Worm (Caenorhabditis elegans) whole organism, L1 larva: ENCODE measurements around the gene T21C12.8.

Experiments used
- C16A3.4 ChIP-seq: fragments of 150-350 bp; optimal IDR thresholded peaks from 2 replicates; lab custom pipeline; 2014; ENCODE audit warnings: missing biosample characterization, missing genetic modification characterization
- F16B12.6 ChIP-seq: fragments of 150-350 bp; optimal IDR thresholded peaks from 2 replicates; lab custom pipeline; 2014; ENCODE audit warnings: missing biosample characterization, missing genetic modification characterization
- ceh-90 ChIP-seq: sonication (generic microtip); optimal IDR thresholded peaks from 2 replicates; lab custom pipeline; 2016; ENCODE audit warnings: missing genetic modification characterization, missing compliant biosample characterization
- efl-1 ChIP-seq, 4 experiments: fragments of 150-350 bp; optimal IDR thresholded peaks in 3 of 4; peaks in 1 of 4; 1 replicate in 1 of 4; 2 replicates in 3 of 4; lab custom pipeline; 2014; ENCODE audit warnings: missing biosample characterization in 2 of 4, missing genetic modification characterization in 2 of 4, missing genetic modification reagents in 2 of 4
- fkh-4 ChIP-seq: sonication (generic microtip); optimal IDR thresholded peaks from 2 replicates; lab custom pipeline; 2016; ENCODE audit warnings: missing compliant biosample characterization, missing genetic modification characterization, borderline replicate concordance
- jun-1 ChIP-seq: fragments of 150-350 bp; optimal IDR thresholded peaks from 2 replicates; lab custom pipeline; 2014; ENCODE audit warnings: missing biosample characterization, missing genetic modification reagents, missing genetic modification characterization
- lin-35 ChIP-seq, 2 experiments: fragments of 150-350 bp; optimal IDR thresholded peaks; 2 replicates each; lab custom pipeline; 2014; ENCODE audit warnings: missing biosample characterization in 2 of 2, missing genetic modification characterization in 2 of 2, missing genetic modification reagents in 2 of 2
- mab-9 ChIP-seq: fragments of 200-800 bp; sonication (Bioruptor generic); IDR thresholded peaks from 2 replicates; pipeline ENCODE4 v1.3.6; 2022; ENCODE audit warnings: missing genetic modification reagents, missing genetic modification characterization, missing compliant biosample characterization
- mef-2 ChIP-seq: fragments of 150-350 bp; optimal IDR thresholded peaks from 2 replicates; lab custom pipeline; 2014; ENCODE audit warnings: missing biosample characterization, missing genetic modification characterization
- nhr-12 ChIP-seq: sonication (generic microtip); optimal IDR thresholded peaks from 2 replicates; lab custom pipeline; 2017; ENCODE audit warnings: missing biosample characterization, missing genetic modification characterization
- nhr-237 ChIP-seq: fragments of 150-350 bp; optimal IDR thresholded peaks from 2 replicates; lab custom pipeline; 2014; ENCODE audit warnings: missing biosample characterization, missing genetic modification characterization
- skn-1 ChIP-seq: fragments of 150-350 bp; optimal IDR thresholded peaks from 2 replicates; lab custom pipeline; 2014; ENCODE audit warnings: missing biosample characterization, missing genetic modification characterization
- snpc-4 ChIP-seq: fragments of 150-350 bp; optimal IDR thresholded peaks from 2 replicates; lab custom pipeline; 2014; ENCODE audit warnings: missing biosample characterization, missing genetic modification characterization
- unc-62 ChIP-seq: fragments of 150-350 bp; optimal IDR thresholded peaks from 2 replicates; lab custom pipeline; 2014; ENCODE audit warnings: missing biosample characterization, missing genetic modification reagents, missing genetic modification characterization

DNA sequence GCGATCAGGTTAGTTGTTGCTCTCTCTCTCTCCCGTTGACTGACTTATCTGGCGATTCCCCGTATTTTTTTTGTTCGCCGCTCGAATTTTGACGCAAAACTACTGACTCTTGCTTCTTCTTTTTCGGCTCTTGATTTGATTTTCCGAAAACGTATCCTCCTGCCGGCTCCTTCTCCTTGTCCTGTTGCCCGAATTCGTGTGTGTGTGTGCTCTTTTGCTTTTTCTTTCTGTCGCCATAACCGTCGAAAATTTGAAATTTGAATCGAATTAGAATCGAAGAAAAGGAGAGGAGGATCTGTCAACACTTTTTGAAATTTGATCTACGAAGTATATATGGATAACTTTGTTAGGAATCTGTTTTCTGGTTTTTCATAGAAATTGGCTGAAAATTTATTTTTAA is 40.3 kb downstream of the T21C12.8 start:
- no peak for TF ChIP-seq efl-1 (optimal IDR thresholded peaks at IDR 0.05; lab: Kevin White, UChicago)
- TF ChIP-seq efl-1 (GFP tag; optimal IDR thresholded peaks at IDR 0.05 in 1 of 2; lab: Kevin White, UChicago) = no peak
- TF ChIP-seq skn-1 (tag; lab: Kevin White, UChicago) = no peak
- no peak for TF ChIP-seq C16A3.4 (tag; lab: Kevin White, UChicago)
- TF ChIP-seq nhr-12 (tag; lab: Kevin White, UChicago) = no peak
- TF ChIP-seq F16B12.6 (tag; lab: Kevin White, UChicago) = no peak
- no peak for TF ChIP-seq ceh-90 (tag; lab: Kevin White, UChicago)
- no peak for TF ChIP-seq mef-2 (tag; lab: Kevin White, UChicago)
- no peak for TF ChIP-seq fkh-4 (tag; lab: Kevin White, UChicago)
- TF ChIP-seq mab-9 (GFP tag; lab: Robert Waterston, UW) = no peak
- TF ChIP-seq unc-62 (GFP tag; lab: Kevin White, UChicago) = no peak
- TF ChIP-seq snpc-4 (tag; lab: Kevin White, UChicago) = no peak
- no peak for TF ChIP-seq lin-35 (GFP tag; optimal IDR thresholded peaks at IDR 0.05; lab: Kevin White, UChicago)
- no peak for TF ChIP-seq nhr-237 (tag; lab: Kevin White, UChicago)
- no peak for TF ChIP-seq jun-1
